Worm (Caenorhabditis elegans) whole organism, early embryonic: ENCODE results near the gene srh-33.

Source experiments
- B0310.2 ChIP-seq: sonication (generic microtip); optimal IDR thresholded peaks from 2 replicates; lab custom pipeline; 2016; ENCODE audit warnings: mild to moderate bottlenecking, missing genetic modification characterization, missing compliant biosample characterization
- F13C5.2 ChIP-seq: sonication (generic microtip); optimal IDR thresholded peaks from 2 replicates; lab custom pipeline; 2017; ENCODE audit warnings: mild to moderate bottlenecking, missing genetic modification characterization, inconsistent platforms, missing compliant biosample characterization
- aly-1 ChIP-seq: sonication (generic microtip); optimal IDR thresholded peaks from 2 replicates; lab custom pipeline; 2016; ENCODE audit warnings: missing genetic modification characterization, missing compliant biosample characterization
- ama-1 ChIP-seq: fragments of 150-350 bp; optimal IDR thresholded peaks from 2 replicates; lab custom pipeline; 2014
- ceh-13 ChIP-seq: fragments of 200-800 bp; sonication (Bioruptor generic); optimal IDR thresholded peaks from 2 replicates; lab custom pipeline; 2018; ENCODE audit warnings: mild to moderate bottlenecking, missing genetic modification characterization, missing compliant biosample characterization
- ceh-36 ChIP-seq: sonication (generic microtip); optimal IDR thresholded peaks from 2 replicates; lab custom pipeline; 2016; ENCODE audit warnings: missing genetic modification characterization, inconsistent platforms, missing compliant biosample characterization
- ets-7 ChIP-seq: sonication (generic microtip); optimal IDR thresholded peaks from 2 replicates; lab custom pipeline; 2016; ENCODE audit warnings: missing genotype, missing genetic modification characterization, missing compliant biosample characterization
- flt-1 ChIP-seq: fragments of 200-800 bp; sonication (Bioruptor generic); IDR thresholded peaks from 2 replicates; pipeline ENCODE4 v1.3.6; 2022; ENCODE audit warnings: missing genetic modification characterization, missing compliant biosample characterization
- hmbx-1 ChIP-seq: sonication (generic microtip); optimal IDR thresholded peaks from 2 replicates; lab custom pipeline; 2016; ENCODE audit warnings: mild to moderate bottlenecking, missing genetic modification characterization, missing compliant biosample characterization
- hmg-4 ChIP-seq: fragments of 200-800 bp; sonication (Bioruptor generic); optimal IDR thresholded peaks from 2 replicates; lab custom pipeline; 2018; ENCODE audit warnings: mild to moderate bottlenecking, missing genetic modification characterization, missing compliant biosample characterization
- hnd-1 ChIP-seq: sonication (generic microtip); optimal IDR thresholded peaks from 2 replicates; lab custom pipeline; 2016; ENCODE audit warnings: missing genetic modification characterization, missing compliant biosample characterization
- pes-1 ChIP-seq: fragments of 200-800 bp; sonication (Bioruptor generic); IDR thresholded peaks from 2 replicates; pipeline ENCODE4 v1.3.6; 2022; ENCODE audit warnings: missing genetic modification reagents, missing genetic modification characterization, missing compliant biosample characterization
- scrt-1 ChIP-seq: fragments of 200-800 bp; sonication (Bioruptor generic); IDR thresholded peaks from 2 replicates; pipeline ENCODE4 v1.3.6; 2022; ENCODE audit warnings: missing genetic modification characterization, missing compliant biosample characterization
- sea-1 ChIP-seq: fragments of 200-800 bp; sonication (Bioruptor generic); conservative IDR thresholded peaks from 2 replicates; pipeline ENCODE4 v1.3.6; 2022; ENCODE audit warnings: missing genetic modification characterization, missing compliant biosample characterization
- tbx-11 ChIP-seq: fragments of 200-800 bp; sonication (Bioruptor generic); IDR thresholded peaks from 2 replicates; pipeline ENCODE4 v1.3.6; 2022; ENCODE audit warnings: missing genetic modification characterization, missing compliant biosample characterization
- tbx-37 ChIP-seq: fragments of 200-800 bp; sonication (Bioruptor generic); conservative IDR thresholded peaks from 2 replicates; pipeline ENCODE4 v1.3.6; 2022; ENCODE audit warnings: missing genetic modification reagents, missing genetic modification characterization, missing compliant biosample characterization
- tra-4 ChIP-seq: sonication (generic microtip); optimal IDR thresholded peaks from 2 replicates; lab custom pipeline; 2017; ENCODE audit warnings: missing genetic modification characterization, missing compliant biosample characterization

srh-33 gene

DNA sequence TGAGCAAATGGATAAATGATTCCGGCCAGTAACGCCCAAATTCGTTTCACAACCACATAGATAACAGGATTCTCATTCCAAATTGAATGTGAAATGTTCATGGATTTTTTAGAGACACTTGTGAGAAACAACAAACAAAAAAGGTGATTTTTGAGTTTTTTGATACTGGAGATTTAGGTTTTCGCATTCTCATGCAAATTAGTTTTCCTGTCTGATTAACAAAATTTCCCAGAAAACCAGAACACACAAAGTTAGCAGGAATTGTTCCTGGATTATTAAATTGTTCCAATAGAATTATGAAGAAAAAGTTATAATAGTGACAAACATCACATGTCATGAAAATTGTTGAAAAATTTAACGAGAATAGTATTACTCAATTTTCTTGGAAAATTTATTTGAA lies at the start of gene srh-33:
Gene srh-33, minus strand, starts transcription at position 101 of the 400 bp plus-strand sequence.
- TF ChIP-seq scrt-1 (GFP tag; lab: Robert Waterston, UW) = no peak
- no peak for TF ChIP-seq F13C5.2 (tag; lab: Kevin White, UChicago)
- no peak for TF ChIP-seq ceh-36 (tag; lab: Kevin White, UChicago)
- no peak for TF ChIP-seq B0310.2 (tag; lab: Kevin White, UChicago)
- TF ChIP-seq sea-1 (GFP tag; lab: Robert Waterston, UW) = no peak
- no peak for TF ChIP-seq aly-1 (tag; lab: Kevin White, UChicago)
- TF ChIP-seq hmg-4 = no peak
- no peak for TF ChIP-seq hmbx-1 (tag; lab: Kevin White, UChicago)
- TF ChIP-seq tbx-37 (GFP tag; lab: Robert Waterston, UW) = no peak
- no peak for TF ChIP-seq ets-7 (tag; lab: Kevin White, UChicago)
- TF ChIP-seq ceh-13 (GFP tag; lab: Kevin White, UChicago) = no peak
- no peak for TF ChIP-seq tra-4 (tag; lab: Kevin White, UChicago)
- TF ChIP-seq pes-1 (GFP tag; lab: Robert Waterston, UW) = no peak

- TF ChIP-seq ceh-36 (tag; lab: Kevin White, UChicago) (no peak), pes-1 (GFP tag; lab: Robert Waterston, UW) (no peak), ets-7 (tag; lab: Kevin White, UChicago) (no peak)
Observed at ce11 chrV:491432-491831, 48.3 kb upstream of the srh-33 start, which contains the start of gene str-196. Gene str-196, plus strand, starts transcription at chrV:491732.

- TF ChIP-seq ets-7 (tag; lab: Kevin White, UChicago) (no peak), tbx-11 (GFP tag; lab: Robert Waterston, UW) (no peak), ceh-36 (tag; lab: Kevin White, UChicago) (no peak), hmg-4 (no peak), pes-1 (GFP tag; lab: Robert Waterston, UW) (no peak), B0310.2 (tag; lab: Kevin White, UChicago) (no peak), aly-1 (tag; lab: Kevin White, UChicago) (no peak), F13C5.2 (tag; lab: Kevin White, UChicago) (no peak), ceh-13 (GFP tag; lab: Kevin White, UChicago) (no peak), tbx-37 (GFP tag; lab: Robert Waterston, UW) (no peak)
Observed at ce11 chrV:489320-489719, 46.2 kb upstream of the srh-33 start, which contains the start of gene nhr-106. Gene nhr-106, plus strand, starts transcription at chrV:489620.

ce11 chrV:487980-488379 lies 44.9 kb upstream of the srh-33 start:
- TF ChIP-seq B0310.2 (tag; lab: Kevin White, UChicago) = no peak

ce11 chrV:486684-487083 lies 43.6 kb upstream of the srh-33 start, which contains the start of gene nhr-211:
Gene nhr-211, plus strand, starts transcription at chrV:486984.
- TF ChIP-seq flt-1 (no peak), ceh-36 (tag; lab: Kevin White, UChicago) (no peak), sea-1 (GFP tag; lab: Robert Waterston, UW) (no peak), tra-4 (tag; lab: Kevin White, UChicago) (no peak), ama-1 (lab: Kevin White, UChicago) (no peak), hnd-1 (tag; lab: Kevin White, UChicago) (no peak), F13C5.2 (tag; lab: Kevin White, UChicago) (no peak), B0310.2 (tag; lab: Kevin White, UChicago) (no peak), hmbx-1 (tag; lab: Kevin White, UChicago) (no peak), ets-7 (tag; lab: Kevin White, UChicago) (no peak), tbx-11 (GFP tag; lab: Robert Waterston, UW) (no peak), tbx-37 (GFP tag; lab: Robert Waterston, UW) (no peak), aly-1 (tag; lab: Kevin White, UChicago) (no peak), pes-1 (GFP tag; lab: Robert Waterston, UW) (no peak)

DNA sequence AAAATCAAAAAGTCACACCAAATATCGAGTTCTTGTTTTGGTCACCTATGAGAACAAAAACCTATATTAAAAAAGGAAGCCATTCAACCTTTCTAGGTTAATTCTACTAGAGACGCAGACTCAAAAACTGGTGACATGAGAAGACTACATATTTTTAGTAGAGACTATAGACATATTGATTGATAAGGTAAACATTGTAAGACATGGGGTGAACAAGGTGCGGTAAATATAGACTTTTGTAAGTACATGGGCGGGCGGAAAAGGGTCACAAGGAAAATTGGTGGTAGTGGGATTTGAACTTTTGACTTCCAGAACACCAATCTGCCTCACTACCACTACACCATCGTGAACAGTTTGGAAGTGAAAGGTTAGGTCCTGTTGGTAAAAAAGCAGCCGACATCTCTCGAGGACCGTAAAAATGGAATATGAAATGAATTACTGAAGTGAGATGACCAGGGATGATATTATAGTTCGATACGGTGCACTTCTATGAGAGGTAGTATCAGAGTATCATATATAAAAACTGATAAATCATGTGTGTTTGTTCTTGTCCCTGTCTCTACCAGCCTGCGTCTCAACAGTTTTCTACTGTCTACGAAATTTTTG lies 41.3 kb upstream of the srh-33 start, which contains the start of gene nhr-212:
Gene nhr-212, plus strand, starts transcription at position 573 of the 606 bp plus-strand sequence.
- TF ChIP-seq flt-1 (no peak), hnd-1 (tag; lab: Kevin White, UChicago) (no peak), tbx-11 (GFP tag; lab: Robert Waterston, UW) (no peak), aly-1 (tag; lab: Kevin White, UChicago) (no peak), pes-1 (GFP tag; lab: Robert Waterston, UW) (no peak), F13C5.2 (tag; lab: Kevin White, UChicago) (no peak), tbx-37 (GFP tag; lab: Robert Waterston, UW) (no peak), hmg-4 (no peak), ceh-36 (tag; lab: Kevin White, UChicago) (no peak), ets-7 (tag; lab: Kevin White, UChicago) (no peak), ama-1 (lab: Kevin White, UChicago) (no peak), sea-1 (GFP tag; lab: Robert Waterston, UW) (no peak), B0310.2 (tag; lab: Kevin White, UChicago) (no peak), tra-4 (tag; lab: Kevin White, UChicago) (no peak), hmbx-1 (tag; lab: Kevin White, UChicago) (no peak), ceh-13 (GFP tag; lab: Kevin White, UChicago) (no peak), scrt-1 (GFP tag; lab: Robert Waterston, UW) (no peak)

DNA sequence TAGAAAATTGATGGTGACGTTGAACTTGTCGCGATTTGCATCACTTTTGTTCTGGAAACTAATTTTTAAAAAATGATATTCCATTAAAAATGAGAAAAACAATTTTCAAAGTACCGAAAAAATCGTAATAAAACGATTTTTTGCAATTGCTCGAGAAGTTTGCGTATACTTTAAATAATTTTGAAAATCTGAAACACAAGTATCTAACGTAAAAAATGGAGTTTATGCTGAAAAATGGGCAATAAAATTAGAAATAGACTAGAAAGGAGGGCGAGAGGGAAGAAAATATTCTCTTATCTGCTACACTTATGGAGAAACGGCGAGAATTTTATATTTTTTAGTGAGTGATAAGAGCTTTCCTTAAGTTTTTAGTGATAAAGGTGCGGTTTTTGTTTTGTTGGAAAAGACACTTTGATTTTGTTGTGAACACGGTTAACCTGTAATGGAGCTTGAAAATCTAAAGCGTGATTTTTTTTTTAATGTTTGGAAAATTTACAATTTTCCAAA lies 40.2 kb upstream of the srh-33 start, which contains the start of gene nhr-130:
Gene nhr-130, minus strand, starts transcription at position 51 of the 507 bp plus-strand sequence.
- TF ChIP-seq F13C5.2 (tag; lab: Kevin White, UChicago) (no peak), ama-1 (lab: Kevin White, UChicago) (no peak), scrt-1 (GFP tag; lab: Robert Waterston, UW) (no peak), tbx-11 (GFP tag; lab: Robert Waterston, UW) (no peak), hmg-4 (no peak), pes-1 (GFP tag; lab: Robert Waterston, UW) (no peak), ceh-13 (GFP tag; lab: Kevin White, UChicago) (no peak), ceh-36 (tag; lab: Kevin White, UChicago) (no peak), hnd-1 (tag; lab: Kevin White, UChicago) (no peak), tra-4 (tag; lab: Kevin White, UChicago) (no peak), hmbx-1 (tag; lab: Kevin White, UChicago) (no peak), flt-1 (no peak), sea-1 (GFP tag; lab: Robert Waterston, UW) (no peak), tbx-37 (GFP tag; lab: Robert Waterston, UW) (no peak), ets-7 (tag; lab: Kevin White, UChicago) (no peak), aly-1 (tag; lab: Kevin White, UChicago) (no peak), B0310.2 (tag; lab: Kevin White, UChicago) (no peak)
